Worm (Caenorhabditis elegans): ENCODE results near the gene best-14.

- TF ChIP-seq ceh-82 (tag; optimal IDR thresholded peaks at IDR 0.05), result no peak
- TF ChIP-seq ztf-11 (tag; optimal IDR thresholded peaks at IDR 0.05), result no peak
- TF ChIP-seq unc-86 (tag; optimal IDR thresholded peaks at IDR 0.05), result no peak
Measured at ce11 chrV:10602051-10602937, 44.5 kb downstream of the best-14 start, which contains the start of gene H27A22.1.
